Worm (Caenorhabditis elegans) whole organism, young adult: ENCODE measurements around the gene B0244.4.

ENCODE experiments used
- K12H6.12 ChIP-seq: fragments of 200-800 bp; sonication (Bioruptor generic); optimal IDR thresholded peaks from 2 replicates; lab custom pipeline; 2018; ENCODE audit warnings: mild to moderate bottlenecking, missing genetic modification characterization, missing compliant biosample characterization
- T07F8.4 ChIP-seq: sonication (generic microtip); optimal IDR thresholded peaks from 2 replicates; lab custom pipeline; 2016; ENCODE audit warnings: mild to moderate bottlenecking, missing genetic modification characterization, moderate library complexity, missing compliant biosample characterization
- attf-3 ChIP-seq: fragments of 200-800 bp; sonication (Bioruptor generic); conservative IDR thresholded peaks from 2 replicates; pipeline ENCODE4 v1.3.6; 2022; ENCODE audit warnings: missing genetic modification reagents, missing genetic modification characterization, missing compliant biosample characterization
- cebp-1 ChIP-seq, 2 experiments: fragments of 200-800 bp in 1 of 2; sonication (Bioruptor generic) in 1 of 2; sonication (generic microtip) in 1 of 2; IDR thresholded peaks in 1 of 2; optimal IDR thresholded peaks in 1 of 2; 2 replicates each; pipeline versions ENCODE4 v1.3.6 to Lab custom; 2017 to 2022; ENCODE audit warnings: missing compliant biosample characterization in 2 of 2, missing genetic modification characterization in 2 of 2, mild to moderate bottlenecking in 1 of 2, missing genetic modification reagents in 1 of 2, moderate library complexity in 1 of 2
- ceh-27 ChIP-seq: fragments of 200-800 bp; sonication (Bioruptor generic); optimal IDR thresholded peaks from 2 replicates; lab custom pipeline; 2018; ENCODE audit warnings: mild to moderate bottlenecking, missing genetic modification characterization, moderate library complexity, missing compliant biosample characterization
- ceh-91 ChIP-seq: fragments of 200-800 bp; sonication (Bioruptor generic); IDR thresholded peaks from 2 replicates; pipeline ENCODE4 v1.3.6; 2022; ENCODE audit warnings: missing genetic modification reagents, missing genetic modification characterization, missing compliant biosample characterization
- fkh-3 ChIP-seq: sonication (generic microtip); optimal IDR thresholded peaks from 2 replicates; lab custom pipeline; 2016; ENCODE audit warnings: mild to moderate bottlenecking, missing genetic modification characterization, missing compliant biosample characterization
- hlh-12 ChIP-seq: sonication (generic microtip); optimal IDR thresholded peaks from 2 replicates; lab custom pipeline; 2016; ENCODE audit warnings: missing genetic modification characterization, missing compliant biosample characterization
- hmg-1.2 ChIP-seq: fragments of 200-800 bp; sonication (Bioruptor generic); IDR thresholded peaks from 2 replicates; pipeline ENCODE4 v1.3.6; 2022; ENCODE audit warnings: missing genetic modification reagents, missing genetic modification characterization, missing compliant biosample characterization
- lir-1 ChIP-seq: fragments of 200-800 bp; sonication (Bioruptor generic); conservative IDR thresholded peaks from 2 replicates; pipeline ENCODE4 v1.3.6; 2022; ENCODE audit warnings: missing genetic modification reagents, missing genetic modification characterization, missing compliant biosample characterization
- lsl-1 ChIP-seq: fragments of 200-800 bp; sonication (Bioruptor generic); optimal IDR thresholded peaks from 2 replicates; lab custom pipeline; 2018; ENCODE audit warnings: mild to moderate bottlenecking, missing genetic modification characterization, moderate library complexity, missing compliant biosample characterization
- mxl-1 ChIP-seq: sonication (generic microtip); optimal IDR thresholded peaks from 2 replicates; lab custom pipeline; 2016; ENCODE audit warnings: missing genetic modification characterization, missing compliant biosample characterization
- rpc-1 ChIP-seq, 2 experiments: fragments of 150-350 bp in 1 of 2; sonication (generic microtip) in 1 of 2; optimal IDR thresholded peaks; 2 replicates each; lab custom pipeline; 2014 to 2018; ENCODE audit warnings: missing biosample characterization in 1 of 2, missing genetic modification characterization in 1 of 2, missing genetic modification reagents in 1 of 2, missing genotype in 1 of 2
- unc-62 ChIP-seq: fragments of 150-350 bp; optimal IDR thresholded peaks from 2 replicates; lab custom pipeline; 2014; ENCODE audit warnings: missing biosample characterization, missing genetic modification reagents, missing genetic modification characterization

Gene B0244.4

DNA sequence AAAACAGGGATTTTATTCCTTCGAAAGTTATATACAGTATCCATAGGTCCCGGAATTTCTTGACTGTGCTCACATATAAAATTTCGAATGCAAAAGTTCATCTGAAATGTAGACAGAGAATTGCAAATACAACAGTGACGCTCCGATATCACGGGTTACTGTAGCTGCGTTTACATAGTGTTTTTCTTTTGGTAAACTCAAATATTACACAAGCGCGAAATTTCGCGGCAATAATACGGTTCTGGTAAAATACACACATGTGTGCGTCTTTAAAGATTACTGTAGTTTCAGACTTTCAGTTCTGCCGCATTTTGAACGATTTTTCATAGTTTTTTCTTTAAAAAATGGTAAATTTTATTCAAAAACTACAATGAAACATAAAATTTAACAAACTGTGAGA is 43.3 kb downstream of the B0244.4 start, which contains the start of gene rev-3:
Gene rev-3 (minus strand): TSS at position 101 of the 400 bp plus-strand sequence.
- TF ChIP-seq lsl-1 (GFP tag; lab: Kevin White, UChicago): peak; percentile 37
- no peak for TF ChIP-seq lir-1 (GFP tag; lab: Robert Waterston, UW)
- no peak for TF ChIP-seq hmg-1.2 (GFP tag; lab: Robert Waterston, UW)

DNA sequence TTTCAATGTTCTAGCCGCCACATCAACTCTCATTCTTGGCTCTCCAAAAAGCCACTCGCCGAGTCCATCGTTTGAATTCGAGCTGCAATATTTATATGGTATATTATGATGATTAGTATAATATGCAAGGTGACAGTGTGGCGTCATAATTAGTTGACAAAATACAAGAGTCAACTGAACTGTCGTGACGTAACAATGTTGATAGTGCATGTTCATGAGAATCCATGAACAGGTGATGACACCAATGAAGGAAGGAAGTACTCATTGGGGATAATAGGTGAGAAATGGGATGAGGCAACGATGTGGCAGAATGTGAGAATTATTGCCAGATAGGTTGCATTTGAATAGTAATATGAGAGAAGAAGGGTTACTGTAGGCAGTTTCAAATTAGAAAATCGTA is 47.7 kb downstream of the B0244.4 start:
- TF ChIP-seq hlh-12 (no peak), hmg-1.2 (GFP tag; lab: Robert Waterston, UW) (no peak), mxl-1 (tag; lab: Kevin White, UChicago) (no peak), attf-3 (GFP tag; lab: Robert Waterston, UW) (no peak), K12H6.12 (tag; lab: Kevin White, UChicago) (no peak), fkh-3 (tag; lab: Kevin White, UChicago) (no peak)
- TF ChIP-seq, all 124 proteins: peak for 0

DNA sequence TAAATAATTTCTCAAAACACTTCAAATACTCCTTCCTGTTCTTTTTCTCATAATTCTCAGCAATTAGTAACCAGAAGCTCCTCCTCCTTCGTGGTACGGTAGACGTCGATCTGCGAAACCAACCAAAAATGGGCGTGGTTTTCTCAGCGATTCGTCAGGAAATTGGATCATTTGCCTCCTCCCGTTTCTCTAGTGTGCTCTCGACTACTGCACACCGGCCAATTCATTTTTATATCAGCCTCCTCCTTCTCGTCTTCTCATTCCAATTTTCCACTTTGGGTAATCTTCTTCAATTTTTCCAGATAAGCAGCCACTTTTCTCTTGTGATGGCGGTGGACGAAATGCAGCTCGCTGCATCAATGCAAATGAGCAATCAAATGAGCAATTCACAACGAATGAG is 51.5 kb downstream of the B0244.4 start, which contains the start of gene ceh-10:
Gene ceh-10 (plus strand): TSS at position 301 of the 400 bp plus-strand sequence.
- TF ChIP-seq rpc-1 (optimal IDR thresholded peaks at IDR 0.05; lab: Kevin White, UChicago) (no peak), rpc-1 (tag; optimal IDR thresholded peaks at IDR 0.05; lab: Kevin White, UChicago) (no peak), unc-62 (GFP tag; lab: Kevin White, UChicago) (no peak), ceh-91 (GFP tag; lab: Robert Waterston, UW) (no peak), ceh-27 (GFP tag; lab: Kevin White, UChicago) (no peak), T07F8.4 (no peak), cebp-1 (GFP tag; IDR thresholded peaks at IDR 0.05; lab: Robert Waterston, UW) (no peak), cebp-1 (tag; optimal IDR thresholded peaks at IDR 0.05; lab: Kevin White, UChicago) (no peak)
